Worm (Caenorhabditis elegans) whole organism, L4/young adult: ENCODE data around the gene T13B5.9.
"Not testable (repeated sequence)": the region's sequence is repeated elsewhere in the genome, so short reads cannot be mapped to it uniquely, and the experiment has no call there.

Source experiments
- W03F9.2 ChIP-seq: fragments of 150-350 bp; optimal IDR thresholded peaks from 2 replicates; lab custom pipeline; 2014; ENCODE audit warnings: missing biosample characterization, missing genetic modification characterization
- dao-5 ChIP-seq: sonication (generic microtip); optimal IDR thresholded peaks from 2 replicates; lab custom pipeline; 2016; ENCODE audit warnings: missing genotype, missing genetic modification characterization, moderate library complexity, missing compliant biosample characterization
- him-1 ChIP-seq: sonication (generic microtip); optimal IDR thresholded peaks from 2 replicates; lab custom pipeline; 2016; ENCODE audit warnings: missing genotype, missing genetic modification reagents, missing genetic modification characterization, missing compliant biosample characterization

T13B5.9 gene

DNA sequence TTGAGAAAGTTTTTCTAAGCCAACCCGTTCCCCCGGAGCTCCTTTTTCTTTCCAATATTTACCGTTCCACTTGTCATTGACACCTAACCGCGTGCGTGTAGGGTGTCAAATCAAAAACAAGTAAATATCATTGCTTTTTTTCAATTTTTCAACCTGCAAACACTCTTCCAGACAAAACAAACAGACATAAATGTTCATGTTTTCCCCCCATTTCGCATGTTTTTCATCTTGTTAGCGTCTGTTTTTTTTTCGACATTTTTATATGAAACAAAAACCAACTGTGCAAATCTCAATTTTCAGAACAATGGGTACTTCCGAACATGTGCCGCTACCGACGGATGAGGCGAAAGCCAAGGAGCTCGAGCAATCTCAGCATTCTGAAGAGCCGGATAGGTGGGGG, 12.6 kb downstream of the T13B5.9 start, which contains the start of gene snf-3:
Gene snf-3 (plus strand): TSS at position 301 of the 400 bp plus-strand sequence.
- TF ChIP-seq him-1 (no peak), W03F9.2 (tag; lab: Kevin White, UChicago) (no peak), dao-5 (tag; lab: Kevin White, UChicago) (no peak)

- TF ChIP-seq W03F9.2 (tag; lab: Kevin White, UChicago) = no peak
Measured at ce11 chrII:1090743-1091142, 13.6 kb downstream of the T13B5.9 start.

- no peak for TF ChIP-seq him-1
- TF ChIP-seq W03F9.2 (tag; lab: Kevin White, UChicago) = no peak
- no peak for TF ChIP-seq dao-5 (tag; lab: Kevin White, UChicago)
Measured at ce11 chrII:1088527-1089230, 15.6 kb downstream of the T13B5.9 start.

ce11 chrII:1086479-1086878, 17.8 kb downstream of the T13B5.9 start:
- TF ChIP-seq W03F9.2 (tag; lab: Kevin White, UChicago) (no peak), him-1 (no peak), dao-5 (tag; lab: Kevin White, UChicago) (no peak)

- TF ChIP-seq him-1 (no peak), W03F9.2 (tag; lab: Kevin White, UChicago) (no peak), dao-5 (tag; lab: Kevin White, UChicago) (no peak)
Measured at ce11 chrII:1085546-1085945, 18.8 kb downstream of the T13B5.9 start.

DNA sequence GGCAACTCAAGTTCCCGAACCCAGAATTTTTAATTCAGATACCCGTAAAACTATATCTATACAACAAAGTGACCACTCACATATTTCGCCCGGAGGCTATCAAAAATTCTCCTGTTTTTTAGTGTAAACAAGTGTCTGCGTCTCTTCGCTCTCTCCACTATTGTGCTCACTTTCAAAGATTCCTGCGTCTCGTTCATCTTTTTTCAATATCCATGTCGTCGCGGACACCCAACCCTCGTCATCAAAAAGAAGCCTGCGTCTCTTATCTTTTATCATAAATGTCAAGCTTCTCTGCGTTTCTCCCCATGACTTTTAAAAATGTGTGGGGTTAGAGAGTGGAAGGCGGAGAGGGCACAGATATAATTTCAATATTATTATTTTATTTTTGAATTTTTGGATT, 19.4 kb downstream of the T13B5.9 start:
- TF ChIP-seq him-1 = no peak
- TF ChIP-seq dao-5 (tag; lab: Kevin White, UChicago) = no peak
- no peak for TF ChIP-seq W03F9.2 (tag; lab: Kevin White, UChicago)

- TF ChIP-seq dao-5 (tag; lab: Kevin White, UChicago) (no peak), W03F9.2 (tag; lab: Kevin White, UChicago) (no peak), him-1 (no peak)
Measured at ce11 chrII:1082859-1083258, 21.4 kb downstream of the T13B5.9 start, which contains the start of gene K02E7.1. TSS of gene K02E7.1 (plus strand) at chrII:1083159.

DNA sequence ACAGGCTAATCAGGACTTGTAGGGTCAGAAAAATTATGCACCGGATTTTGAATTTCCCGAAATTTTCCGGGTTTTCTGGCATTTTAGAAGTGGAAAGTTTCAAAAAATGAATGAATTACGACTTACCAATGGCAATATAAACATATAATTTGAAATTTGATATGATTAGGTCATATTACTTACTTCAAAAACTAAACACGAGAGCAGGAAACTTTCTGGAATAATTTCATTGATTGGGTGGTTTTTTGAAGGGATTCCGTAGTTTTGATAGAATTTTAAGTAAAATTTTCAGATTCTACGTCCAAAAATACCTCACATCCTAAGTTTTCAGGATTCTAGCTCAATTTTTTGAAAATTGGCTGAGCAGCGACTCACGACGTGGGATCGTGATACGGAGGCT, 28.9 kb downstream of the T13B5.9 start, which contains the start of gene K02E7.11:
Gene K02E7.11 (minus strand): TSS at position 101 of the 400 bp plus-strand sequence.
- TF ChIP-seq him-1 = no peak
- no peak for TF ChIP-seq dao-5 (tag; lab: Kevin White, UChicago)
- no peak for TF ChIP-seq W03F9.2 (tag; lab: Kevin White, UChicago)

ce11 chrII:1072106-1072505, 32.2 kb downstream of the T13B5.9 start, which contains the start of gene K02E7.4:
TSS of gene K02E7.4 (plus strand) at chrII:1072406.
- TF ChIP-seq W03F9.2 (tag; lab: Kevin White, UChicago) (no peak), him-1 (no peak), dao-5 (tag; lab: Kevin White, UChicago) (no peak)

- TF ChIP-seq dao-5 (tag; lab: Kevin White, UChicago) (no peak), him-1 (no peak)
Measured at ce11 chrII:1071432-1071831, 32.9 kb downstream of the T13B5.9 start.

- TF ChIP-seq him-1 = no peak
- no peak for TF ChIP-seq dao-5 (tag; lab: Kevin White, UChicago)
Measured at ce11 chrII:1070875-1071274, 33.4 kb downstream of the T13B5.9 start, which contains the start of gene K02E7.12. TSS of gene K02E7.12 (plus strand) at chrII:1071175.

ce11 chrII:1066907-1067306, 37.4 kb downstream of the T13B5.9 start, which contains the start of gene K02E7.10:
TSS of gene K02E7.10 (minus strand) at chrII:1067007.
- TF ChIP-seq W03F9.2 (tag; lab: Kevin White, UChicago) (no peak), dao-5 (tag; lab: Kevin White, UChicago) (no peak), him-1 (no peak)

DNA sequence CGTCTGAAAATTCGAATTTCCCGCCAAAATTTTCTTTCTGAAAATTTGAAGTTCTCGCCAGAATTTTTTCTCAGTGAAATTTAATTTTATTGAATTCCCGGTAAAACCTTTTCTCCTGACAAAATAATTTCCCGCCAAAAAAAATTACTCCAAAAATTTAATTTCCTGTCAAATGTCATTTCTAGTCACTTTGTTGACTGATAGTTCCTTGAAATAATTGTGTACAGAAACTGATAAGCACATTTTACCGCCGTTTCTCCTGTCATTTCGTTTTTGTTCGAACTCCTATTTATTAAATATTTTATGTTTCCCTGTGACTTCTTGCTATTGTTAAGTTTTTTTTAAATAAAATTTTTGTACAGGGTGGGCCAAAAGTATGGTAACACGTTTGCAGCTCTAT, 40.4 kb downstream of the T13B5.9 start:
- no peak for TF ChIP-seq him-1
- no peak for TF ChIP-seq dao-5 (tag; lab: Kevin White, UChicago)
- no peak for TF ChIP-seq W03F9.2 (tag; lab: Kevin White, UChicago)

DNA sequence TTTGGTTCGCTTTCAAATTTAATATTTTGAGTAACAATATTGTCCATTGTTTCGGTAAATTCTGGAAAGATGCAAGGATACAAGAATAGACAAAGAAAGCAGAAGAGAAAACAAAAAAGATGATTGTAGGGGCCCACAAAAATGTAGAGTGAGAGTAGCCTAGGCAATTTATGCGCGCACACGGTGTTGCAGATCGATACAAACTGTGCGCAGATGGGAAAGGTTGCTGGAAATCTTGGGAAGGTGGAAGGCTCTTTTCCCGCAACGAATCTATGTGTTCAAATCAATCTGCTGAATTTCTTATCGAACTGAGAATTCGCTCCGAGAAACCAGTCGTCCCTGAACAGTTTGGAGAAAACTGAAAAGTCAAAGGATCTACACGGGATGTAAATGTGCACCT, 43.6 kb downstream of the T13B5.9 start, which contains the start of gene btb-10:
Gene btb-10 (minus strand): TSS at position 101 of the 400 bp plus-strand sequence.
- not testable (repeated sequence) for TF ChIP-seq dao-5 (tag; lab: Kevin White, UChicago); W03F9.2 (tag; lab: Kevin White, UChicago); him-1

DNA sequence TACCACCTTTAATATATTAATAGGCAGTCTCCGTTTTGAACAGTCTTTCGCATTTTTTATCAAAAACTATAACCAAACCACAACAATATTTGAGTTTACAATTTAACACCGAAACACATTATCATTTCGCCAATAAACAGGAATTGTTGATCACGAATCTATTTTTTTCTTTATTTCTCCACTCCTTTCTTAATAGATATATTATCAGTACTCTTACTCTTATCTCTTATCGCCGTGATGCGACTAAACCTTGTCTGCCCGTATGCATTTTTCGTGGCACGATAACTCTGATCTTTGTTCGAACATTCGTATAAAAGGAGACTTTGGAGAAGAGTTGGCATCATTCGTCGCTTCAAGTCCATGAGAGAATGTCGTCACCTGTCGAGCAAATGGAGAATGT, 47.5 kb downstream of the T13B5.9 start:
- TF ChIP-seq dao-5 (tag; lab: Kevin White, UChicago) (no peak), him-1 (no peak), W03F9.2 (tag; lab: Kevin White, UChicago) (no peak)
